Fruit fly (Drosophila melanogaster): ENCODE measurements around the gene Mec2.

DNA sequence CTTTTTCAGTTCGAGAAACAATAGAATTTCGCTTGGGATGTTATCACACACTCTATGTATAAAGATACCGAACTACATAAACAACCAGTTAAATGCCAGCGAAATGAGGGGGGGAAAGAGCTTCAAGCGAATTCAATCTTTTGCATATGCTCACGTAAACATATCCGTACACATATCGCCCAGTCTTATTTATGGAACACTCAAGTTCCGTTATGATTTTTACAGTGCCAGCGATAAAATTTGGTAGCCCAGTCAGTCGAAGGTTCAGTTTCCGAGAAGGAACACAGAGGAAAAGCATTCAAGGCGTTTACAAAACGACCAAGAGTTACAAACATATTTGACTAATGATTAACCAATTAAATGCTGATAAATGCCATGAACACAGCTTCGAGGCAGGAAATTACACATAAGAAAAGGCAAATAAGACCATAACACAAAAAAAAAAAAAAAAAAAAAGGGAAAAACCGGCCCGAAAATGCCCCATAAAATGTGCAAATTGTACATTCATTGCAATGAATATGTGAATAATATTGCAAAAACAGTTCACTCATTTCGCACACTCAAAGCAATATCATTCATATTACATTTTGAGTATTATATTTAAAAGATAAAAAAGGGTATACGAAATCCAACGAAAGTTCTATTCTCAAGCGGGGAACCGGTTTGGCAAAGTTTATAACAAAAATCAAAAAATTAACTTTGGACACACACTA lies 38.9 kb upstream of the Mec2 start:
- TF ChIP-seq CG1620 (GFP tag; optimal IDR thresholded peaks at IDR 0.05) (no peak), CG7045 (GFP tag; optimal IDR thresholded peaks at IDR 0.05) (no peak), Crg-1 (GFP tag; optimal IDR thresholded peaks at IDR 0.05) (no peak), kay (GFP tag; ENCODE audit: borderline replicate concordance) (no peak), CG7101 (tag; optimal IDR thresholded peaks at IDR 0.05) (no peak), CG14711 (tag; optimal IDR thresholded peaks at IDR 0.05) (no peak), Hr96 (GFP tag; optimal IDR thresholded peaks at IDR 0.05) (no peak), pad (GFP tag; optimal IDR thresholded peaks at IDR 0.05) (no peak), cnc (optimal IDR thresholded peaks at IDR 0.05) (no peak), CG5204 (GFP tag; optimal IDR thresholded peaks at IDR 0.05) (no peak)
